Fruit fly (Drosophila melanogaster) whole organism, embryonic: ENCODE measurements around the gene Tbcd.

Experiments used
- Adf1 ChIP-seq: fragments of 200-800 bp; sonication (Bioruptor generic); IDR thresholded peaks from 2 replicates; pipeline ENCODE4 v1.3.6; 2022; ENCODE audit warnings: missing biosample characterization, missing genetic modification characterization
- Antp ChIP-seq: fragments of 200-800 bp; sonication (Bioruptor generic); optimal IDR thresholded peaks from 3 replicates; lab custom pipeline; 2016; ENCODE audit warnings: missing biosample characterization, missing genetic modification characterization
- B-H1 ChIP-seq: fragments of 200-800 bp; sonication (Bioruptor generic); IDR thresholded peaks from 3 replicates; pipeline ENCODE4 v1.3.6; 2022; ENCODE audit warnings: missing biosample characterization, missing genetic modification characterization
- BtbVII ChIP-seq: fragments of 200-800 bp; sonication (Bioruptor generic); optimal IDR thresholded peaks from 3 replicates; lab custom pipeline; 2017; ENCODE audit warnings: missing biosample characterization, mild to moderate bottlenecking, missing genetic modification characterization
- CG10267 ChIP-seq: fragments of 200-800 bp; sonication (Bioruptor generic); optimal IDR thresholded peaks from 2 replicates; lab custom pipeline; 2018; ENCODE audit warnings: missing biosample characterization, mild to moderate bottlenecking, missing genetic modification characterization, moderate library complexity
- CG10959 ChIP-seq: fragments of 200-800 bp; sonication (Bioruptor generic); IDR thresholded peaks from 2 replicates; pipeline ENCODE4 v1.3.6; 2022; ENCODE audit warnings: missing biosample characterization, missing genetic modification characterization
- CG11085 ChIP-seq: fragments of 200-800 bp; sonication (Bioruptor generic); IDR thresholded peaks from 2 replicates; pipeline ENCODE4 v1.3.6; 2022; ENCODE audit warnings: missing biosample characterization, missing genetic modification characterization
- CG11093 ChIP-seq: fragments of 200-800 bp; sonication (Bioruptor generic); IDR thresholded peaks from 3 replicates; pipeline ENCODE4 v1.3.6; 2022; ENCODE audit warnings: missing biosample characterization, missing genetic modification characterization
- CG11504 ChIP-seq: fragments of 200-800 bp; sonication (Bioruptor generic); optimal IDR thresholded peaks from 3 replicates; lab custom pipeline; 2019; ENCODE audit warnings: missing biosample characterization, mild to moderate bottlenecking, missing genetic modification characterization, moderate library complexity
- CG12659 ChIP-seq: fragments of 200-800 bp; sonication (Bioruptor generic); optimal IDR thresholded peaks from 3 replicates; lab custom pipeline; 2017; ENCODE audit warnings: mild to moderate bottlenecking, missing biosample characterization, missing genetic modification reagents, missing genetic modification characterization
- CG14965 ChIP-seq: fragments of 200-800 bp; sonication (Bioruptor generic); optimal IDR thresholded peaks from 2 replicates; lab custom pipeline; 2016; ENCODE audit warnings: missing biosample characterization, missing genetic modification characterization, borderline replicate concordance
- CG2875 ChIP-seq: fragments of 200-800 bp; sonication (Bioruptor generic); optimal IDR thresholded peaks from 2 replicates; lab custom pipeline; 2017; ENCODE audit warnings: missing biosample characterization, mild to moderate bottlenecking, missing genetic modification characterization, missing genetic modification reagents
- CG2889 ChIP-seq: fragments of 200-800 bp; sonication (Bioruptor generic); IDR thresholded peaks from 3 replicates; pipeline ENCODE4 v1.3.6; 2022; ENCODE audit warnings: missing biosample characterization, missing genetic modification characterization
- CG33213 ChIP-seq: fragments of 200-800 bp; sonication (Bioruptor generic); optimal IDR thresholded peaks from 3 replicates; lab custom pipeline; 2016; ENCODE audit warnings: missing biosample characterization, missing genetic modification characterization
- CG6175 ChIP-seq: fragments of 200-800 bp; sonication (Bioruptor generic); IDR thresholded peaks from 3 replicates; pipeline ENCODE4 v1.3.6; 2022; ENCODE audit warnings: missing biosample characterization, missing genetic modification characterization
- CG6654 ChIP-seq: fragments of 200-800 bp; sonication (Bioruptor generic); optimal IDR thresholded peaks from 2 replicates; lab custom pipeline; 2017; ENCODE audit warnings: missing biosample characterization, mild to moderate bottlenecking, missing genetic modification characterization
- CG6683 ChIP-seq: fragments of 200-800 bp; sonication (Bioruptor generic); optimal IDR thresholded peaks from 2 replicates; lab custom pipeline; 2017; ENCODE audit warnings: missing biosample characterization, mild to moderate bottlenecking, missing genetic modification characterization, missing genetic modification reagents
- CG7271 ChIP-seq: fragments of 200-800 bp; sonication (Bioruptor generic); optimal IDR thresholded peaks from 2 replicates; lab custom pipeline; 2018; ENCODE audit warnings: missing biosample characterization, mild to moderate bottlenecking, missing genetic modification characterization, moderate library complexity
- CG7928 ChIP-seq: fragments of 200-800 bp; sonication (Bioruptor generic); optimal IDR thresholded peaks from 2 replicates; lab custom pipeline; 2017; ENCODE audit warnings: missing biosample characterization, mild to moderate bottlenecking, missing genetic modification characterization
- CG8281 ChIP-seq: fragments of 200-800 bp; sonication (Bioruptor generic); optimal IDR thresholded peaks from 2 replicates; lab custom pipeline; 2018; ENCODE audit warnings: missing biosample characterization, mild to moderate bottlenecking, missing genetic modification characterization, moderate library complexity
- Chrac-16 ChIP-seq: fragments of 200-800 bp; sonication (Bioruptor generic); optimal IDR thresholded peaks from 3 replicates; lab custom pipeline; 2016; ENCODE audit warnings: missing biosample characterization, missing genetic modification characterization
- Dip3 ChIP-seq: fragments of 200-800 bp; sonication (Bioruptor generic); optimal IDR thresholded peaks from 3 replicates; lab custom pipeline; 2016; ENCODE audit warnings: missing biosample characterization, missing genetic modification characterization
- Doc3 ChIP-seq: fragments of 200-800 bp; sonication (Bioruptor generic); IDR thresholded peaks from 3 replicates; pipeline ENCODE4 v1.3.6; 2022; ENCODE audit warnings: missing biosample characterization, missing genetic modification characterization; ENCODE audit not compliant: partially characterized antibody
- Drgx ChIP-seq: fragments of 200-800 bp; sonication (Bioruptor generic); IDR thresholded peaks from 2 replicates; pipeline ENCODE4 v1.3.6; 2022; ENCODE audit warnings: missing biosample characterization, missing genetic modification characterization
- E2f2 ChIP-seq: fragments of 200-800 bp; sonication (Bioruptor generic); IDR thresholded peaks from 2 replicates; pipeline ENCODE4 v1.3.6; 2022; ENCODE audit warnings: missing biosample characterization, missing genetic modification characterization
- ERR ChIP-seq: fragments of 200-800 bp; sonication (Bioruptor generic); optimal IDR thresholded peaks from 2 replicates; lab custom pipeline; 2016; ENCODE audit warnings: missing biosample characterization, missing genetic modification characterization
- Ets65A ChIP-seq: fragments of 200-800 bp; sonication (Bioruptor generic); peaks from one replicate; lab custom pipeline; 2016; ENCODE audit warnings: missing biosample characterization, missing genetic modification characterization
- Ets97D ChIP-seq: fragments of 200-800 bp; sonication (Bioruptor generic); optimal IDR thresholded peaks from 3 replicates; lab custom pipeline; 2016; ENCODE audit warnings: missing biosample characterization, missing genetic modification characterization
- Hr78 ChIP-seq, 2 experiments: fragments of 200-800 bp in 1 of 2; fragments of >200 bp in 1 of 2; sonication (Bioruptor generic) in 1 of 2; optimal IDR thresholded peaks; 2 replicates each; lab custom pipeline; 2017 to 2019; ENCODE audit warnings: missing biosample characterization in 2 of 2, missing genetic modification characterization in 2 of 2, mild to moderate bottlenecking in 1 of 2, moderate library complexity in 1 of 2
- NC2α ChIP-seq: fragments of 200-800 bp; sonication (Bioruptor generic); optimal IDR thresholded peaks from 2 replicates; lab custom pipeline; 2016; ENCODE audit warnings: missing biosample characterization, missing genetic modification characterization
- NC2β ChIP-seq: fragments of 200-800 bp; sonication (Bioruptor generic); optimal IDR thresholded peaks from 2 replicates; lab custom pipeline; 2016; ENCODE audit warnings: missing biosample characterization, missing genetic modification characterization
- Neu2 ChIP-seq: fragments of 200-800 bp; sonication (Bioruptor generic); optimal IDR thresholded peaks from 3 replicates; lab custom pipeline; 2016; ENCODE audit warnings: missing biosample characterization, missing genetic modification characterization, borderline replicate concordance
- NfI ChIP-seq: fragments of 200-800 bp; sonication (Bioruptor generic); optimal IDR thresholded peaks from 3 replicates; lab custom pipeline; 2018; ENCODE audit warnings: missing biosample characterization, mild to moderate bottlenecking, missing genetic modification characterization, moderate library complexity
- Tbp ChIP-seq: fragments of >200 bp; optimal IDR thresholded peaks from 2 replicates; lab custom pipeline; 2018; ENCODE audit warnings: missing biosample characterization, missing genetic modification characterization
- YL-1 ChIP-seq: fragments of 200-800 bp; sonication (Bioruptor generic); optimal IDR thresholded peaks from 3 replicates; lab custom pipeline; 2017; ENCODE audit warnings: missing biosample characterization, mild to moderate bottlenecking, missing genetic modification characterization
- ab ChIP-seq: fragments of 200-800 bp; sonication (Bioruptor generic); optimal IDR thresholded peaks from 2 replicates; lab custom pipeline; 2016; ENCODE audit warnings: missing biosample characterization, missing genetic modification characterization
- amos ChIP-seq: fragments of 200-800 bp; sonication (Bioruptor generic); IDR thresholded peaks from 2 replicates; pipeline ENCODE4 v1.3.6; 2022; ENCODE audit warnings: missing biosample characterization, missing genetic modification characterization; ENCODE audit not compliant: partially characterized antibody
- ato ChIP-seq: fragments of 200-800 bp; sonication (Bioruptor generic); IDR thresholded peaks from 2 replicates; pipeline ENCODE4 v1.3.6; 2022; ENCODE audit warnings: missing biosample characterization, missing genetic modification characterization; ENCODE audit not compliant: partially characterized antibody
- btn ChIP-seq: fragments of 200-800 bp; sonication (Bioruptor generic); optimal IDR thresholded peaks from 2 replicates; lab custom pipeline; 2016; ENCODE audit warnings: missing biosample characterization, missing genetic modification characterization
- chinmo ChIP-seq: fragments of 200-800 bp; sonication (Bioruptor generic); IDR thresholded peaks from 4 replicates; pipeline ENCODE4 v1.3.6; 2022; ENCODE audit warnings: missing biosample characterization, missing genetic modification characterization; ENCODE audit not compliant: partially characterized antibody
- dpn ChIP-seq, 2 experiments: fragments of 200-800 bp; sonication (Bioruptor generic); optimal IDR thresholded peaks; 3 replicates each; lab custom pipeline; 2016; ENCODE audit warnings: missing biosample characterization in 2 of 2, missing genetic modification characterization in 2 of 2
- fd96Cb ChIP-seq: fragments of 200-800 bp; sonication (Bioruptor generic); optimal IDR thresholded peaks from 2 replicates; lab custom pipeline; 2018; ENCODE audit warnings: missing biosample characterization, mild to moderate bottlenecking, missing genetic modification characterization, moderate library complexity
- nom ChIP-seq: fragments of 200-800 bp; sonication (Bioruptor generic); optimal IDR thresholded peaks from 2 replicates; lab custom pipeline; 2017; ENCODE audit warnings: missing biosample characterization, missing genetic modification characterization, mild to moderate bottlenecking, moderate library complexity, missing genetic modification reagents
- pfk ChIP-seq: fragments of 200-800 bp; sonication (Bioruptor generic); optimal IDR thresholded peaks from 2 replicates; lab custom pipeline; 2018; ENCODE audit warnings: missing biosample characterization, mild to moderate bottlenecking, missing genetic modification characterization, moderate library complexity
- pnt ChIP-seq: fragments of 200-800 bp; sonication (Bioruptor generic); optimal IDR thresholded peaks from 3 replicates; lab custom pipeline; 2016; ENCODE audit warnings: missing biosample characterization, missing genetic modification characterization
- seq ChIP-seq: fragments of 200-800 bp; sonication (Bioruptor generic); IDR thresholded peaks from 2 replicates; pipeline ENCODE4 v1.3.6; 2022; ENCODE audit warnings: missing biosample characterization, missing genetic modification characterization
- shn ChIP-seq: fragments of 200-800 bp; sonication (Bioruptor generic); optimal IDR thresholded peaks from 3 replicates; lab custom pipeline; 2016; ENCODE audit warnings: missing biosample characterization, missing genetic modification characterization
- so ChIP-seq: fragments of 200-800 bp; sonication (Bioruptor generic); IDR thresholded peaks from 3 replicates; pipeline ENCODE4 v1.3.6; 2022; ENCODE audit warnings: missing biosample characterization, missing genetic modification characterization
- trh ChIP-seq: fragments of 200-800 bp; sonication (Bioruptor generic); optimal IDR thresholded peaks from 2 replicates; lab custom pipeline; 2016; ENCODE audit warnings: missing biosample characterization, missing genetic modification characterization
- usp ChIP-seq: fragments of >200 bp; optimal IDR thresholded peaks from 2 replicates; lab custom pipeline; 2017; ENCODE audit warnings: missing biosample characterization, missing genetic modification characterization

The Tbcd gene

DNA sequence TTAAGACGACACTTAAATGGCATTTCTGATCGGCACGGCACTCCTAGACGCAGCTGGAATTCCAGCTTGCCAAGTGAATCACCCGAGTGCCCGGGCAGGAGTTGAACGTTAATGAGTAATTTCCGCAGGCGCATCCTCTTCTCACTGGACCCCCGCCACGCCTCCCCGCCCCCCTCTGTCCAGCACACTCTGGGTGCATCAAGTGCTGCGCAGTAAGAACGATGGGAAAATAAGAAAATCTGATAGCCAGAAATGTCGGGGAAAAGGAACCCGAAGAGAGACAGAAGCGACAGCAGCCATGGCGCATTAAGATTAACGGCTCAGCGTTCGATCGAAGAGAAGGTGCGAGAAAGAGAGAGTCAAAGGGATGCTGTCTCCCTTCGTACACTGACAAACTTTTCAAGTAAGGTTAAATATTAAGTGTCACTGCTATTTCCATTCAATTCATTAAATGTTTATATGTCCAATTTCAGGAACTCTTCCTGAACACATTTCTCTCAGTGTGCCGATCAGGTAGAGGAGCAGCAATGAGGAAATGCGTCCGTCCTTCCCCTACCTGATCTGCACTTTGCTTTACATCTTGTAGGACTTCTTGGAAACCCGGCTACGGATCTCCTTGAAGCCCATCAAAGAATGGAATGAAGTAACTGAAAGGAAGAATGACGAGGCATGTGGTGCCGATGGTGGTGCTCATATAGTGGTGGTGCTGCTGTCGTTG, 17.4 kb downstream of the Tbcd start (continued):
- TF ChIP-seq Tbp (GFP tag; lab: Kevin White, UChicago) (no peak), Drgx (GFP tag; lab: Robert Waterston, UW) (peak; percentile 75), CG2889 (GFP tag; lab: Robert Waterston, UW) (no peak), CG2875 (GFP tag; lab: Kevin White, UChicago) (peak; percentile 50), CG6175 (no peak), CG10959 (GFP tag; lab: Robert Waterston, UW) (peak; percentile 91), so (GFP tag; lab: Robert Waterston, UW) (0 out of 3 replicates have a peak, but pooled peaks have one; percentile 55), CG12659 (GFP tag; lab: Kevin White, UChicago) (no peak), Antp (peak; percentile 76), Ets97D (GFP tag; lab: Kevin White, UChicago) (peak; percentile 5), CG33213 (GFP tag; lab: Kevin White, UChicago) (peak; percentile 42), NC2α (peak; percentile 72), NfI (GFP tag; lab: Kevin White, UChicago) (no peak), CG11504 (peak; percentile 44), BtbVII (GFP tag; lab: Kevin White, UChicago) (no peak), pfk (no peak), CG10267 (tag; lab: Kevin White, UChicago) (peak; percentile 80), nom (GFP tag; lab: Kevin White, UChicago) (peak; percentile 95), Doc3 (GFP tag; lab: Robert Waterston, UW) (no peak), ab (GFP tag; lab: Kevin White, UChicago) (peak; percentile 38), chinmo (no peak), Adf1 (GFP tag; lab: Robert Waterston, UW) (no peak), YL-1 (GFP tag; lab: Kevin White, UChicago) (peak; percentile 15), Neu2 (GFP tag; lab: Kevin White, UChicago) (peak; percentile 34), CG7928 (GFP tag; lab: Kevin White, UChicago) (no peak), btn (GFP tag; lab: Kevin White, UChicago) (peak; percentile 70), ato (GFP tag; lab: Robert Waterston, UW) (no peak), CG8281 (tag; lab: Kevin White, UChicago) (no peak), usp (GFP tag; lab: Kevin White, UChicago) (no peak), Hr78 (GFP tag; optimal IDR thresholded peaks at IDR 0.05; lab: Kevin White, UChicago) (no peak), CG14965 (GFP tag; lab: Kevin White, UChicago) (no peak), shn (GFP tag; lab: Kevin White, UChicago) (peak; percentile 46), CG11093 (peak; percentile 54; the same call in 1 of the 3 replicates), ERR (GFP tag; lab: Kevin White, UChicago) (no peak), amos (GFP tag; lab: Robert Waterston, UW) (no peak), trh (GFP tag; lab: Kevin White, UChicago) (peak; percentile 28), NC2β (GFP tag; lab: Kevin White, UChicago) (peak; percentile 61), CG6683 (GFP tag; lab: Kevin White, UChicago) (no peak), CG11085 (GFP tag; lab: Robert Waterston, UW) (no peak), Ets65A (peak; percentile 76), CG7271 (tag; lab: Kevin White, UChicago) (peak; percentile 65), E2f2 (GFP tag; lab: Robert Waterston, UW) (no peak), fd96Cb (tag; lab: Kevin White, UChicago) (peak; percentile 55), pnt (GFP tag; lab: Kevin White, UChicago) (peak; percentile 65), Dip3 (GFP tag; lab: Kevin White, UChicago) (no peak), B-H1 (no peak), dpn (GFP tag; optimal IDR thresholded peaks at IDR 0.05; lab: Kevin White, UChicago) (peak; percentile 44 to 62), Chrac-16 (peak; percentile 69), CG6654 (no peak), seq (GFP tag; lab: Robert Waterston, UW) (no peak)
